Worm (Caenorhabditis elegans) whole organism, L1 larva: ENCODE measurements around the gene srx-85.
A peak's percentile ranks its signal among the peaks of the same experiment; 100 is the strongest.

Experiments
- C04F5.9 ChIP-seq: sonication (generic microtip); optimal IDR thresholded peaks from 2 replicates; lab custom pipeline; 2016; ENCODE audit warnings: missing genetic modification characterization, missing compliant biosample characterization
- C16A3.4 ChIP-seq: fragments of 150-350 bp; optimal IDR thresholded peaks from 2 replicates; lab custom pipeline; 2014; ENCODE audit warnings: missing biosample characterization, missing genetic modification characterization
- C34B4.2 ChIP-seq: sonication (generic microtip); optimal IDR thresholded peaks from 2 replicates; lab custom pipeline; 2017; ENCODE audit warnings: mild to moderate bottlenecking, missing genetic modification characterization, missing compliant biosample characterization
- F16B12.6 ChIP-seq: fragments of 150-350 bp; optimal IDR thresholded peaks from 2 replicates; lab custom pipeline; 2014; ENCODE audit warnings: missing biosample characterization, missing genetic modification characterization
- ceh-63 ChIP-seq: fragments of 200-800 bp; sonication (Bioruptor generic); optimal IDR thresholded peaks from 2 replicates; lab custom pipeline; 2018; ENCODE audit warnings: mild to moderate bottlenecking, missing genetic modification characterization, missing compliant biosample characterization
- ceh-8 ChIP-seq: fragments of 200-800 bp; sonication (Bioruptor generic); optimal IDR thresholded peaks from 2 replicates; lab custom pipeline; 2018; ENCODE audit warnings: mild to moderate bottlenecking, missing genetic modification characterization, moderate library complexity, missing compliant biosample characterization
- ceh-88 ChIP-seq: fragments of 200-800 bp; sonication (Bioruptor generic); IDR thresholded peaks from 2 replicates; pipeline ENCODE4 v1.3.6; 2022; ENCODE audit warnings: missing genetic modification characterization, missing compliant biosample characterization
- ceh-90 ChIP-seq: sonication (generic microtip); optimal IDR thresholded peaks from 2 replicates; lab custom pipeline; 2016; ENCODE audit warnings: missing genetic modification characterization, missing compliant biosample characterization
- ces-1 ChIP-seq: fragments of 150-350 bp; optimal IDR thresholded peaks from 2 replicates; lab custom pipeline; 2014; ENCODE audit warnings: missing biosample characterization, missing genetic modification reagents, missing genetic modification characterization
- dpl-1 ChIP-seq, 3 experiments: fragments of 150-350 bp in 2 of 3; sonication (generic microtip) in 1 of 3; optimal IDR thresholded peaks; 2 replicates each; lab custom pipeline; 2014 to 2017; ENCODE audit warnings: missing biosample characterization in 3 of 3, missing genetic modification characterization in 3 of 3, missing genetic modification reagents in 3 of 3
- dsc-1 ChIP-seq: sonication (generic microtip); optimal IDR thresholded peaks from 2 replicates; lab custom pipeline; 2016; ENCODE audit warnings: mild to moderate bottlenecking, missing genetic modification characterization, missing compliant biosample characterization
- efl-1 ChIP-seq, 4 experiments: fragments of 150-350 bp; optimal IDR thresholded peaks in 3 of 4; peaks in 1 of 4; 1 replicate in 1 of 4; 2 replicates in 3 of 4; lab custom pipeline; 2014; ENCODE audit warnings: missing biosample characterization in 2 of 4, missing genetic modification characterization in 2 of 4, missing genetic modification reagents in 2 of 4
- efl-3 ChIP-seq: fragments of 200-800 bp; sonication (Bioruptor generic); optimal IDR thresholded peaks from 2 replicates; lab custom pipeline; 2018; ENCODE audit warnings: mild to moderate bottlenecking, missing genetic modification characterization, missing compliant biosample characterization
- egl-13 ChIP-seq: sonication (generic microtip); optimal IDR thresholded peaks from 2 replicates; lab custom pipeline; 2016; ENCODE audit warnings: missing genotype, missing genetic modification reagents, missing genetic modification characterization, missing compliant biosample characterization
- egl-27 ChIP-seq, 2 experiments: fragments of 150-350 bp in 1 of 2; sonication (generic microtip); optimal IDR thresholded peaks; 3 replicates each; lab custom pipeline; 2017 to 2018; ENCODE audit warnings: missing biosample characterization in 2 of 2, missing genetic modification characterization in 2 of 2, missing genetic modification reagents in 2 of 2
- elt-2 ChIP-seq: sonication (generic microtip); optimal IDR thresholded peaks from 2 replicates; lab custom pipeline; 2016; ENCODE audit warnings: missing genetic modification characterization, mild to moderate bottlenecking, inconsistent platforms, missing compliant biosample characterization, missing genetic modification reagents
- ets-5 ChIP-seq: fragments of 200-800 bp; sonication (Bioruptor generic); IDR thresholded peaks from 2 replicates; pipeline ENCODE4 v1.3.6; 2022; ENCODE audit warnings: missing genetic modification characterization, missing compliant biosample characterization
- grh-1 ChIP-seq: fragments of 200-800 bp; sonication (Bioruptor generic); IDR thresholded peaks from 2 replicates; pipeline ENCODE4 v1.3.6; 2022; ENCODE audit warnings: missing genetic modification reagents, missing genetic modification characterization, missing compliant biosample characterization
- hlh-17 ChIP-seq: fragments of 200-800 bp; sonication (Bioruptor generic); optimal IDR thresholded peaks from 2 replicates; lab custom pipeline; 2018; ENCODE audit warnings: missing genetic modification characterization, mild to moderate bottlenecking, missing compliant biosample characterization, moderate library complexity, borderline replicate concordance
- hlh-4 ChIP-seq: sonication (generic microtip); optimal IDR thresholded peaks from 2 replicates; lab custom pipeline; 2016; ENCODE audit warnings: mild to moderate bottlenecking, missing genetic modification characterization, missing compliant biosample characterization
- hpl-2 ChIP-seq: fragments of 150-350 bp; optimal IDR thresholded peaks from 2 replicates; lab custom pipeline; 2014; ENCODE audit warnings: missing biosample characterization, missing genetic modification reagents, missing genetic modification characterization
- jun-1 ChIP-seq: fragments of 150-350 bp; optimal IDR thresholded peaks from 2 replicates; lab custom pipeline; 2014; ENCODE audit warnings: missing biosample characterization, missing genetic modification reagents, missing genetic modification characterization
- lir-3 ChIP-seq: sonication (generic microtip); optimal IDR thresholded peaks from 2 replicates; lab custom pipeline; 2016; ENCODE audit warnings: mild to moderate bottlenecking, missing genetic modification characterization, moderate library complexity, missing compliant biosample characterization; ENCODE audit not compliant: poor library complexity
- lsy-2 ChIP-seq, 2 experiments: fragments of 150-350 bp; optimal IDR thresholded peaks; 2 replicates each; lab custom pipeline; 2014; ENCODE audit warnings: missing biosample characterization in 2 of 2, missing genetic modification characterization in 2 of 2
- mep-1 ChIP-seq: fragments of 150-350 bp; optimal IDR thresholded peaks from 2 replicates; lab custom pipeline; 2014; ENCODE audit warnings: missing biosample characterization, missing genetic modification characterization
- nhr-11 ChIP-seq: fragments of 150-350 bp; optimal IDR thresholded peaks from 2 replicates; lab custom pipeline; 2014; ENCODE audit warnings: missing biosample characterization, missing genetic modification characterization
- nhr-77 ChIP-seq: fragments of 150-350 bp; optimal IDR thresholded peaks from 2 replicates; lab custom pipeline; 2014; ENCODE audit warnings: missing biosample characterization, missing genetic modification characterization
- nhr-84 ChIP-seq: sonication (generic microtip); optimal IDR thresholded peaks from 2 replicates; lab custom pipeline; 2017; ENCODE audit warnings: missing biosample characterization, missing genetic modification characterization
- nhr-85 ChIP-seq: sonication (generic microtip); peaks from one replicate; lab custom pipeline; 2016; ENCODE audit warnings: missing genetic modification characterization, inconsistent platforms, missing compliant biosample characterization
- pax-3 ChIP-seq: fragments of 200-800 bp; sonication (Bioruptor generic); optimal IDR thresholded peaks from 2 replicates; lab custom pipeline; 2018; ENCODE audit warnings: mild to moderate bottlenecking, missing genetic modification characterization, moderate library complexity, missing compliant biosample characterization
- pqm-1 ChIP-seq: sonication (generic microtip); optimal IDR thresholded peaks from 3 replicates; lab custom pipeline; 2017; ENCODE audit warnings: missing biosample characterization, missing genetic modification characterization
- rnt-1 ChIP-seq: sonication (generic microtip); optimal IDR thresholded peaks from 2 replicates; lab custom pipeline; 2016; ENCODE audit warnings: mild to moderate bottlenecking, missing genetic modification characterization, moderate library complexity, missing compliant biosample characterization
- skn-1 ChIP-seq: fragments of 150-350 bp; optimal IDR thresholded peaks from 2 replicates; lab custom pipeline; 2014; ENCODE audit warnings: missing biosample characterization, missing genetic modification characterization
- snpc-4 ChIP-seq: fragments of 150-350 bp; optimal IDR thresholded peaks from 2 replicates; lab custom pipeline; 2014; ENCODE audit warnings: missing biosample characterization, missing genetic modification characterization
- snu-23 ChIP-seq: sonication (generic microtip); optimal IDR thresholded peaks from 2 replicates; lab custom pipeline; 2016; ENCODE audit warnings: missing genetic modification characterization, missing compliant biosample characterization
- tlp-1 ChIP-seq: fragments of 150-350 bp; optimal IDR thresholded peaks from 2 replicates; lab custom pipeline; 2014; ENCODE audit warnings: missing biosample characterization, missing genetic modification characterization
- unc-30 ChIP-seq: sonication (generic microtip); optimal IDR thresholded peaks from 2 replicates; lab custom pipeline; 2017; ENCODE audit warnings: missing biosample characterization, missing genetic modification characterization
- unc-62 ChIP-seq: fragments of 150-350 bp; optimal IDR thresholded peaks from 2 replicates; lab custom pipeline; 2014; ENCODE audit warnings: missing biosample characterization, missing genetic modification reagents, missing genetic modification characterization
- xbp-1 ChIP-seq: sonication (generic microtip); optimal IDR thresholded peaks from 2 replicates; lab custom pipeline; 2016; ENCODE audit warnings: missing genetic modification characterization, missing compliant biosample characterization
- zag-1 ChIP-seq: fragments of 150-350 bp; optimal IDR thresholded peaks from 2 replicates; lab custom pipeline; 2014; ENCODE audit warnings: missing biosample characterization, missing genetic modification characterization
- ztf-11 ChIP-seq, 2 experiments: sonication (generic microtip); optimal IDR thresholded peaks; 2 replicates each; lab custom pipeline; 2016 to 2017; ENCODE audit warnings: missing genetic modification characterization in 2 of 2, missing biosample characterization in 1 of 2, missing compliant biosample characterization in 1 of 2
- ztf-4 ChIP-seq: fragments of 150-350 bp; optimal IDR thresholded peaks from 2 replicates; lab custom pipeline; 2014; ENCODE audit warnings: missing biosample characterization, missing genetic modification characterization

The srx-85 gene

DNA sequence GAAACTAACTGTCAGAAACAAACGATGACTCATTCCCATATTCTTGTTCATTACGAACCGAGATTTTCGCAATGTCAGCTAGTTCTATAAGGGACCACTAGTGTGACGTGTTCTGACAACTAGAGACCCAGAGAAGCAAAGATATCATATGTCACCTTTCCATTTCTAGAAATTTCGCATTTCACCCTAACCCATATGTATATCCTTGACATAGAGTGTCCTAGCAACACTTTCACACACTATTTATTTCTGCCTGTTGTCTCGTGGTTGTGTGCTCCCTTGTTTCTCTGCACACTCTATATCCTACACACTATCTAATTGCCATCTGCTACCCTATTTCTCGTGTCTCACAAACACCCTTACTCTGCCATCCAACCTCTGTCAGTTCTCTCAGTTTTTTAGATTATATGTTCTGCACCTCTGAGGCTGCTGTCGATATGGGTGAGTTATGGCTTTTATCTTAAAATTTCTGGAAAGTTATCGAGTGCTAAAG, 3.5 kb upstream of the srx-85 start, which contains the start of the genes F38B7.17 and F38B7.3 (continued):
- no peak for TF ChIP-seq egl-13
- no peak for TF ChIP-seq grh-1 (GFP tag; lab: Robert Waterston, UW)
- peak; percentile 50 for TF ChIP-seq skn-1 (tag; lab: Kevin White, UChicago)
- TF ChIP-seq unc-30, result no peak
- TF ChIP-seq nhr-85 (tag; lab: Kevin White, UChicago), result peak; percentile 73
- TF ChIP-seq ceh-88 (GFP tag; lab: Robert Waterston, UW), result no peak
- TF ChIP-seq lsy-2 (tag; optimal IDR thresholded peaks at IDR 0.05; lab: Kevin White, UChicago), result peak; percentile 53 to 68
- TF ChIP-seq lir-3 (tag; lab: Kevin White, UChicago), result peak; percentile 43
- TF ChIP-seq hlh-17, result no peak
- no peak for TF ChIP-seq C04F5.9 (tag; lab: Kevin White, UChicago)
- no peak for TF ChIP-seq nhr-84 (tag; lab: Kevin White, UChicago)
- no peak for TF ChIP-seq unc-62 (GFP tag; lab: Kevin White, UChicago)
- peak; percentile 30 for TF ChIP-seq ztf-4 (tag; lab: Kevin White, UChicago)
- TF ChIP-seq ets-5 (GFP tag; lab: Robert Waterston, UW), result 0 out of 2 replicates have a peak, but pooled peaks have one; percentile 64
- peak; percentile 66 for TF ChIP-seq elt-2
- no peak for TF ChIP-seq efl-3 (GFP tag; lab: Kevin White, UChicago)
- no peak for TF ChIP-seq egl-27 (tag; optimal IDR thresholded peaks at IDR 0.05; lab: Kevin White, UChicago)
- TF ChIP-seq pqm-1, result no peak
- TF ChIP-seq hlh-4 (tag; lab: Kevin White, UChicago), result no peak
- no peak for TF ChIP-seq ceh-90
- TF ChIP-seq rnt-1 (tag; lab: Kevin White, UChicago), result peak; percentile 47
- TF ChIP-seq ceh-8 (GFP tag; lab: Kevin White, UChicago), result peak; percentile 56
- no peak for TF ChIP-seq C34B4.2 (tag; lab: Kevin White, UChicago)
- TF ChIP-seq ces-1 (GFP tag; lab: Kevin White, UChicago), result no peak
- no peak for TF ChIP-seq jun-1
- TF ChIP-seq ztf-11 (tag; optimal IDR thresholded peaks at IDR 0.05; lab: Kevin White, UChicago), result peak in 1 of 2 experiments; percentile 2
- TF ChIP-seq snu-23 (GFP tag; lab: Kevin White, UChicago), result peak; percentile 79
- peak; percentile 80 for TF ChIP-seq mep-1 (tag; lab: Kevin White, UChicago)
- TF ChIP-seq zag-1 (tag; lab: Kevin White, UChicago), result no peak
- TF ChIP-seq ceh-63 (GFP tag; lab: Kevin White, UChicago), result no peak
- TF ChIP-seq xbp-1, result peak; percentile 61

DNA sequence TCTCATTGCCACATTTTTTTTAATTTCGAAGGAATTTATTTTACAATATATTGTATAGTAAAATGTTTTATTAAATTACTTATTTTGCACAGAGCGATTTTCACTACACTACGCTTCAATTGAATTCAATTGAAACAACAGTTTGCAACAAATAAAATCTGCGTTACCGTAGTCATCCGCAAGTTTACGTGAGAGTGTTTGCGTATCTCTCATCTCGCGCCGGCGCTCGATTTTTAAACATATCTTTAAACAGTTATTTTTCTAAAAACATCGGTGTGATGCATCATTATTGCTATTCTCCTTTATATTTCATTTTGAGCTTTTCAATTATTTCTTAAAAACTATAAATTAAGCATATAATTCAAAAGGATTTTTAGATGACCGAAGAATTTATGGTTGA, 1.8 kb downstream of the srx-85 start, which contains the start of gene duo-1:
Gene duo-1 (plus strand): TSS at position 371 of the 400 bp plus-strand sequence.
- peak in 1 of 3 experiments; percentile 5 for TF ChIP-seq dpl-1 (GFP tag; optimal IDR thresholded peaks at IDR 0.05; lab: Kevin White, UChicago)
- no peak for TF ChIP-seq ces-1 (GFP tag; lab: Kevin White, UChicago)
- TF ChIP-seq F16B12.6 (tag; lab: Kevin White, UChicago), result peak; percentile 23
- TF ChIP-seq C16A3.4 (tag; lab: Kevin White, UChicago), result no peak
- TF ChIP-seq efl-1 (optimal IDR thresholded peaks at IDR 0.05; lab: Kevin White, UChicago), result peak in 1 of 2 experiments; percentile 57
- no peak for TF ChIP-seq efl-1 (GFP tag; optimal IDR thresholded peaks at IDR 0.05 in 1 of 2; lab: Kevin White, UChicago)
- TF ChIP-seq, all 84 proteins: peak for 3

DNA sequence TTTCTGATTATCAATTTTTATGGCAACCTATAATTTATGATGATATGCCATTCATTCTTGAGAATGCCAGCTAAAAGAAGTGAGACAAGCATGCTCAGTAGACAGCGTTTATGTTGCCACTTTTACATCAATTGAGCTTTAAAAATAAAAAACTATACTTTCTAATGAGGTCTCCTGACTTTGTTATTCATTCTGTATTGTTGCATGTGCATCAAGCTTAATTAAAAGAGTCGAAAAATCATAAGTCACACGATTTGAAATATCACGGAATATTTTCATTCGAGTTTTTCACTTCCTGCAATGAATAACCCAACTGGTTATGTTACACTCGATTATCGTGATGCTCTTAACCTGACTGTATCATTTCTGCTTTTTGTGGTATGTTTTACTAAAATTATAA, 10.2 kb downstream of the srx-85 start, which contains the start of gene srx-86:
Gene srx-86 (plus strand): TSS at position 301 of the 400 bp plus-strand sequence.
- TF ChIP-seq hpl-2 (GFP tag; lab: Kevin White, UChicago), result no peak
- no peak for TF ChIP-seq snpc-4 (tag; lab: Kevin White, UChicago)
- TF ChIP-seq xbp-1, result no peak
- TF ChIP-seq grh-1 (GFP tag; lab: Robert Waterston, UW), result no peak
- TF ChIP-seq tlp-1 (tag; lab: Kevin White, UChicago), result no peak
- no peak for TF ChIP-seq egl-13
- no peak for TF ChIP-seq pax-3 (tag; lab: Kevin White, UChicago)
- TF ChIP-seq dsc-1 (tag; lab: Kevin White, UChicago), result no peak
- no peak for TF ChIP-seq nhr-77
- TF ChIP-seq nhr-11 (tag; lab: Kevin White, UChicago), result no peak
- no peak for TF ChIP-seq elt-2
